Worm (Caenorhabditis elegans): ENCODE results near the gene F26D2.10.

F26D2.10 gene

DNA sequence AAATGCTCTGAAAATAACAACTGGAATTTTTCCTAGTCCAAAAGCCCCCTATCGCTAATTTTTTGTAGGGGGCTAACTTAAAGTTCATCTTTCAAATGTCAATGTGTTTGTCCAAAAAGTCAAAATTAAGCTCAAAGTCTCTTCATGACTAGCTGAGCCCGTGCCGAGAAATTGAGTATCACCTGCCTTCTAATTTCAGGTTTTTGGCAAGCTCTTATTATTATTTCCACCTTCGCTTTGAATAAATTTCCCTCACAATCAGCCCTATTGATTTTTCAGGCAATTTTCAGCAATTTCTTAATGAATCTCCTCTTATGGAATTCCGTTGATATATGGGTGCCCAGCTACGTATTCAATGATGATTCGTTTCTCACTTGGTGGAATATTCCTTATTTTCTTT lies 30.0 kb downstream of the F26D2.10 start, which contains the start of gene sre-36:
Gene sre-36 (plus strand): TSS at position 301 of the 400 bp plus-strand sequence.
- no peak for TF ChIP-seq ceh-24 (tag; optimal IDR thresholded peaks at IDR 0.05)
- TF ChIP-seq hlh-8 (tag; optimal IDR thresholded peaks at IDR 0.05): no peak
- TF ChIP-seq pros-1 (tag; optimal IDR thresholded peaks at IDR 0.05): no peak
- no peak for TF ChIP-seq nfya-1 (tag; optimal IDR thresholded peaks at IDR 0.05)
- no peak for TF ChIP-seq pha-2 (tag; optimal IDR thresholded peaks at IDR 0.05)
- TF ChIP-seq ceh-45 (GFP tag; IDR thresholded peaks at IDR 0.05): no peak

DNA sequence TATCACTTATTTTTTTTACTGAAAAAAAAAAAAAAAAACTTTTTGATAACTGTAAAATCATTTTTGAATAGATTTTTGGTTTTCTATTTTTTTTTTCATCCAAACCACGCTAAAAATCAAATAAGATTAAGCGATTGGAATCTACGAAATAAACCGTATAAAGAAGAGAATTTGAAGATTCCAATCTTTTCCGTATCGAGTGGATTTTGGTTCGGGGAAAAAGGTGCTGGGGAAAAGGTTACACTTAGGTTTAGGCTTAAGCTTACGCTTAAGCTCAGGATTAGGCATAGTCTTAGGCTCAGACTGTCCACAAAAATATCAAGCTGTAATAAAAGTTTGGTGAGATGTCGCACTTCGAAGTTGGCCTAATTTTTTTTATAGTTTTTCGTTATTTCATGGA lies 33.7 kb downstream of the F26D2.10 start, which contains the start of gene F13A7.12:
Gene F13A7.12 (plus strand): TSS at position 301 of the 400 bp plus-strand sequence.
- TF ChIP-seq ceh-18 (tag; optimal IDR thresholded peaks at IDR 0.05): no peak
- no peak for TF ChIP-seq unc-3 (GFP tag; conservative IDR thresholded peaks at IDR 0.05)
- no peak for TF ChIP-seq unc-3 (tag; optimal IDR thresholded peaks at IDR 0.05)
- no peak for TF ChIP-seq fkh-6 (tag; optimal IDR thresholded peaks at IDR 0.05)
- no peak for TF ChIP-seq npax-4 (tag; optimal IDR thresholded peaks at IDR 0.05)
- no peak for TF ChIP-seq syd-9 (tag; optimal IDR thresholded peaks at IDR 0.05)
- no peak for TF ChIP-seq ceh-31 (tag; optimal IDR thresholded peaks at IDR 0.05)
- no peak for TF ChIP-seq hlh-30 (tag; optimal IDR thresholded peaks at IDR 0.05; ENCODE audit: insufficient read depth)
- no peak for TF ChIP-seq dmd-4 (tag; optimal IDR thresholded peaks at IDR 0.05; ENCODE audit: borderline replicate concordance)
- no peak for TF ChIP-seq ama-1 (optimal IDR thresholded peaks at IDR 0.05)
- TF ChIP-seq madf-2 (tag; optimal IDR thresholded peaks at IDR 0.05): no peak
- TF ChIP-seq eyg-1 (tag; optimal IDR thresholded peaks at IDR 0.05): no peak
- TF ChIP-seq zip-5 (tag; optimal IDR thresholded peaks at IDR 0.05): no peak
- no peak for TF ChIP-seq unc-42 (tag; optimal IDR thresholded peaks at IDR 0.05)
- no peak for TF ChIP-seq nfya-1 (tag; optimal IDR thresholded peaks at IDR 0.05)
- no peak for TF ChIP-seq elt-2 (tag; optimal IDR thresholded peaks at IDR 0.05)
- no peak for TF ChIP-seq ztf-16 (tag; optimal IDR thresholded peaks at IDR 0.05)

DNA sequence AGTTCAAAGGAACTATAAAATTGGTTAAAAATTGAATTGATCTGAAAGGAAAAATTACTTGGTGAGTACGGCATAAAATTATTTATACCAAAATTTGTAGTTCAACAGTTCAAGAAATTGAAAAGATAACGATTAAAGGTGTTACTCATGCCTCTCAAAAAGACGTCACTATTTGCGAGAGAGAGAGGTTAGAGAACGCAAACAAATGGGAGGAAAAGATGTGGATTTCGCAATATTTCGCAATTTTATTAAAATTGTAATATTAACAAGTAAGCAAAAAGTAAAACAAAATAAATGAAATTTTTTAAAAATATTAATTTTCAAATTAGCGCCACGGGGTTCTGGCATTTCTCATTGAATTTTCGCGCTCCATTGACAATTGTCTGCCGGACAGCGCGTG lies 34.3 kb downstream of the F26D2.10 start, which contains the start of gene F13A7.11:
Gene F13A7.11 (minus strand): TSS at position 174 of the 400 bp plus-strand sequence.
- peak; percentile 4 for TF ChIP-seq elt-2 (tag; optimal IDR thresholded peaks at IDR 0.05)
- no peak for TF ChIP-seq lim-6 (tag; optimal IDR thresholded peaks at IDR 0.05)

DNA sequence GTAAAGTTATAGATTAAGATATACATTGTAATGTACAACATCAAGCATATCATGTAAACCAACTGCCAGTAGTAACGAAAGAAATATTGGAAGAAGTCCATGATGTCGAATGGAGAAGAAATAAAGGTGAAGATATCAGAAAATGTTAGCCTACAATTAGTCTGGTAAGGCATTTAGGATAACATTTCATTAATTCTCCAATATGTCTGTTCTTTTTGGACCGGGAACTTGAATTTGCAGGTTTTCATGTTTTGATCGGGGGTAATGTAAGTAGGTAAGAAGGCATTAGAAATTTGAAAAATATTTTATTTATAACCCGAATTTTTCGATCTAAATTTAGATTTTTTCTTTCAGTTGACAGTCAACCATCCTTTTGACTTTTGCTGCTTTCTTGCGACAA lies 35.7 kb downstream of the F26D2.10 start, which contains the start of gene srd-63:
Gene srd-63 (minus strand): TSS at position 101 of the 400 bp plus-strand sequence.
- TF ChIP-seq C38D4.7 (GFP tag; optimal IDR thresholded peaks at IDR 0.05) (no peak), nhr-11 (tag; optimal IDR thresholded peaks at IDR 0.05) (no peak), ceh-9 (tag; optimal IDR thresholded peaks at IDR 0.05) (no peak), elt-4 (tag; optimal IDR thresholded peaks at IDR 0.05) (no peak), syd-9 (tag; optimal IDR thresholded peaks at IDR 0.05) (no peak), pros-1 (tag; optimal IDR thresholded peaks at IDR 0.05) (no peak)

DNA sequence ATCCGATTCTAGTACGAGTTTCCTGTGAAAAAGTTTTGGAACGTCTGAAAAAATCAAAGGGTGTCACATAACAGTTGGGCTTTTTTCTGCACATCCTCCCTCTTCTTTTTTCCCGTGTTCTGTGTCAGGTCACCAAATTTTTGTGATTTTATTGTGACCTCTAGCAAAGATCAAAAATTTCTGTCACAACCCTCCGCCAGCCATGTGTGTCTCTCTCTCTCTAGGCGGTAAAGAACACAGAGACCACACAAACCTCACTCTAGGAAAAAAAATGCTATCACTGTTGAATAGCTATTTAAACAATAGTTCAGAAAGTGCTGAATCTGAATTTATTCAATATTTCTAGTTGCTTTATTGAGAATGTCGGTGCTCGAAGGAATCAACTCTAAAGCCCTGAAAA lies 38.7 kb downstream of the F26D2.10 start, which contains the start of gene gst-44:
Gene gst-44 (plus strand): TSS at position 237 of the 400 bp plus-strand sequence.
- TF ChIP-seq ceh-6 (GFP tag; optimal IDR thresholded peaks at IDR 0.05): no peak
- no peak for TF ChIP-seq nfya-1 (tag; optimal IDR thresholded peaks at IDR 0.05)
- no peak for TF ChIP-seq sdc-2 (tag; optimal IDR thresholded peaks at IDR 0.05)
- TF ChIP-seq hlh-8 (tag; optimal IDR thresholded peaks at IDR 0.05): no peak
- TF ChIP-seq ceh-14 (tag; optimal IDR thresholded peaks at IDR 0.05): no peak
- TF ChIP-seq hlh-30 (tag; optimal IDR thresholded peaks at IDR 0.05; ENCODE audit: insufficient read depth): no peak
- no peak for TF ChIP-seq madf-2 (tag; optimal IDR thresholded peaks at IDR 0.05)
- no peak for TF ChIP-seq ceh-24 (tag; optimal IDR thresholded peaks at IDR 0.05)

DNA sequence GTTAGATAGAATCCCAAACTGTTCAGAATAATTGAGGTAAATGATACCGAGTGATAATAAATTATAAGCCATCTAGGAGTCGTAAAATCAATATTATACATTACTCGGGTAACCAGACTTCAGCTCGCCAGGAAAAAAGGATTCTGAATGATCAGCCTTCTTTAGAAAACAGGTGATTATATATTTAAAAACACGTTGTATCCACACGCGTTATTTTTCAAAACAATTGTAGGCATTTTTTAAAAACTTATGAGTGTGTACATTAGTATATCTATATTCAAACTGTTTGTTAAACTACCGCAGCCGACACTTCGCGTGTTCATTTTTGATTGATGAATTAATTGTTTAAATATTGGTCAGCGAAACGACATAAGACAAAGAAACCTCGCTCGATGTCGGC lies 41.1 kb downstream of the F26D2.10 start, which contains the start of gene sri-65:
Gene sri-65 (minus strand): TSS at position 101 of the 400 bp plus-strand sequence.
- TF ChIP-seq Y22D7AL.16 (tag; optimal IDR thresholded peaks at IDR 0.05): no peak
- no peak for TF ChIP-seq K02D7.2 (tag; optimal IDR thresholded peaks at IDR 0.05)
- no peak for TF ChIP-seq nfya-1 (tag; optimal IDR thresholded peaks at IDR 0.05)
- TF ChIP-seq eyg-1 (tag; optimal IDR thresholded peaks at IDR 0.05): no peak
- TF ChIP-seq pqm-1 (tag; optimal IDR thresholded peaks at IDR 0.05): no peak
- TF ChIP-seq tbx-2 (tag; optimal IDR thresholded peaks at IDR 0.05): no peak
- TF ChIP-seq T23F11.4 (GFP tag; optimal IDR thresholded peaks at IDR 0.05): no peak
